Fruit fly (Drosophila melanogaster) whole organism, pupa: ENCODE data around the gene TTLL4A.
A peak's percentile ranks its signal among the peaks of the same experiment; 100 is the strongest.

Experiments used
- CG12605 ChIP-seq: fragments of 200-800 bp; sonication (Bioruptor generic); IDR thresholded peaks from 2 replicates; pipeline ENCODE4 v1.3.6; 2022; ENCODE audit warnings: missing biosample characterization, missing genetic modification characterization
- CG13204 ChIP-seq: fragments of 200-800 bp; sonication (Bioruptor generic); optimal IDR thresholded peaks from 2 replicates; lab custom pipeline; 2018; ENCODE audit warnings: missing biosample characterization, mild to moderate bottlenecking, missing genetic modification characterization, moderate library complexity
- CG14655 ChIP-seq: fragments of 200-800 bp; sonication (Bioruptor generic); optimal IDR thresholded peaks from 3 replicates; lab custom pipeline; 2017; ENCODE audit warnings: mild to moderate bottlenecking, missing biosample characterization, missing genetic modification reagents, missing genetic modification characterization
- CG17806 ChIP-seq: fragments of 200-800 bp; sonication (Bioruptor generic); optimal IDR thresholded peaks from 2 replicates; lab custom pipeline; 2018; ENCODE audit warnings: missing biosample characterization, mild to moderate bottlenecking, missing genetic modification characterization, moderate library complexity
- CG32121 ChIP-seq: fragments of 200-800 bp; sonication (Bioruptor generic); IDR thresholded peaks from 2 replicates; pipeline ENCODE4 v1.3.6; 2022; ENCODE audit warnings: missing biosample characterization, missing genetic modification characterization
- CG34367 ChIP-seq: fragments of 200-800 bp; sonication (Bioruptor generic); optimal IDR thresholded peaks from 2 replicates; lab custom pipeline; 2018; ENCODE audit warnings: missing biosample characterization, mild to moderate bottlenecking, missing genetic modification characterization
- CG4496 ChIP-seq: fragments of 200-800 bp; sonication (Bioruptor generic); IDR thresholded peaks from 3 replicates; pipeline ENCODE4 v1.3.6; 2022; ENCODE audit warnings: missing biosample characterization, missing genetic modification characterization
- CG8159 ChIP-seq: fragments of 200-800 bp; sonication (Bioruptor generic); optimal IDR thresholded peaks from 3 replicates; lab custom pipeline; 2018; ENCODE audit warnings: missing biosample characterization, mild to moderate bottlenecking, missing genetic modification characterization, moderate library complexity
- CG8301 ChIP-seq: fragments of 200-800 bp; sonication (Bioruptor generic); optimal IDR thresholded peaks from 2 replicates; lab custom pipeline; 2018; ENCODE audit warnings: missing biosample characterization, mild to moderate bottlenecking, missing genetic modification characterization
- CG9948 ChIP-seq: fragments of 200-800 bp; sonication (Bioruptor generic); optimal IDR thresholded peaks from 2 replicates; lab custom pipeline; 2018; ENCODE audit warnings: missing biosample characterization, mild to moderate bottlenecking, missing genetic modification characterization, moderate library complexity
- D1 ChIP-seq: fragments of 200-800 bp; sonication (Bioruptor generic); optimal IDR thresholded peaks from 2 replicates; lab custom pipeline; 2018; ENCODE audit warnings: missing biosample characterization, mild to moderate bottlenecking, missing genetic modification characterization, moderate library complexity
- EcR ChIP-seq: fragments of 200-800 bp; sonication (Bioruptor generic); optimal IDR thresholded peaks from 3 replicates; lab custom pipeline; 2019; ENCODE audit warnings: missing biosample characterization, missing genetic modification characterization, mild to moderate bottlenecking, moderate library complexity, missing genetic modification reagents
- Ets98B ChIP-seq: fragments of 200-800 bp; sonication (Bioruptor generic); IDR thresholded peaks from 2 replicates; pipeline ENCODE4 v1.3.6; 2022; ENCODE audit warnings: missing biosample characterization, missing genetic modification characterization
- Pif1A ChIP-seq: fragments of 200-800 bp; sonication (Bioruptor generic); optimal IDR thresholded peaks from 3 replicates; lab custom pipeline; 2016; ENCODE audit warnings: missing biosample characterization, missing genetic modification characterization
- Pif1B ChIP-seq: fragments of 200-800 bp; sonication (Bioruptor generic); optimal IDR thresholded peaks from 3 replicates; lab custom pipeline; 2016; ENCODE audit warnings: missing biosample characterization, missing genetic modification characterization
- Snoo ChIP-seq: fragments of 200-800 bp; sonication (Bioruptor generic); optimal IDR thresholded peaks from 3 replicates; lab custom pipeline; 2017; ENCODE audit warnings: missing biosample characterization, mild to moderate bottlenecking, missing genetic modification characterization, inconsistent platforms
- fd96Ca ChIP-seq: fragments of 200-800 bp; sonication (Bioruptor generic); IDR thresholded peaks from 3 replicates; pipeline ENCODE4 v1.3.6; 2022; ENCODE audit warnings: missing biosample characterization, missing genetic modification characterization
- gl ChIP-seq: fragments of 200-800 bp; sonication (Bioruptor generic); optimal IDR thresholded peaks from 2 replicates; lab custom pipeline; 2018; ENCODE audit warnings: missing biosample characterization, mild to moderate bottlenecking, missing genetic modification characterization
- rn ChIP-seq: fragments of 200-800 bp; sonication (Bioruptor generic); IDR thresholded peaks from 2 replicates; pipeline ENCODE4 v1.3.6; 2022; ENCODE audit warnings: missing biosample characterization, missing genetic modification characterization

Gene TTLL4A

dm6 chr2L:11034495-11034894, 45.3 kb downstream of the TTLL4A start, which contains the start of gene CG18666:
CG18666 (plus strand) TSS chr2L:11034795.
- no peak for TF ChIP-seq CG14655 (GFP tag; lab: Kevin White, UChicago)
- no peak for TF ChIP-seq D1 (tag; lab: Kevin White, UChicago)
- TF ChIP-seq CG12605 (GFP tag; lab: Robert Waterston, UW) = no peak
- TF ChIP-seq CG13204 (GFP tag; lab: Kevin White, UChicago) = no peak
- no peak for TF ChIP-seq rn (GFP tag; lab: Robert Waterston, UW)
- no peak for TF ChIP-seq gl (tag; lab: Kevin White, UChicago)
- TF ChIP-seq CG8301 (tag; lab: Kevin White, UChicago) = no peak
- no peak for TF ChIP-seq CG17806 (tag; lab: Kevin White, UChicago)
- no peak for TF ChIP-seq CG9948 (tag; lab: Kevin White, UChicago)
- no peak for TF ChIP-seq CG4496 (GFP tag; lab: Robert Waterston, UW)
- TF ChIP-seq Pif1B (GFP tag; lab: Kevin White, UChicago) = no peak
- TF ChIP-seq Pif1A (GFP tag; lab: Kevin White, UChicago) = no peak
- no peak for TF ChIP-seq EcR (GFP tag; lab: Kevin White, UChicago)
- no peak for TF ChIP-seq fd96Ca (GFP tag; lab: Robert Waterston, UW)

- TF ChIP-seq Pif1A (GFP tag; lab: Kevin White, UChicago) (peak; percentile 35), CG9948 (tag; lab: Kevin White, UChicago) (peak; percentile 9), CG14655 (GFP tag; lab: Kevin White, UChicago) (peak; percentile 36), CG12605 (GFP tag; lab: Robert Waterston, UW) (no peak)
- TF ChIP-seq, all 21 proteins: peak for 3
Measured at dm6 chr2L:11037583-11038517, 48.6 kb downstream of the TTLL4A start.

dm6 chr2L:11038918-11039317, 49.7 kb downstream of the TTLL4A start:
- no peak for TF ChIP-seq Ets98B (GFP tag; lab: Robert Waterston, UW)
- no peak for TF ChIP-seq fd96Ca (GFP tag; lab: Robert Waterston, UW)
- TF ChIP-seq CG17806 (tag; lab: Kevin White, UChicago) = no peak
- no peak for TF ChIP-seq CG13204 (GFP tag; lab: Kevin White, UChicago)
- no peak for TF ChIP-seq CG4496 (GFP tag; lab: Robert Waterston, UW)
- no peak for TF ChIP-seq CG9948 (tag; lab: Kevin White, UChicago)
- TF ChIP-seq rn (GFP tag; lab: Robert Waterston, UW) = no peak
- no peak for TF ChIP-seq D1 (tag; lab: Kevin White, UChicago)
- no peak for TF ChIP-seq CG34367 (tag; lab: Kevin White, UChicago)
- no peak for TF ChIP-seq gl (tag; lab: Kevin White, UChicago)
- no peak for TF ChIP-seq CG12605 (GFP tag; lab: Robert Waterston, UW)
- TF ChIP-seq Snoo = no peak
- TF ChIP-seq EcR (GFP tag; lab: Kevin White, UChicago) = no peak
- TF ChIP-seq CG8159 (tag; lab: Kevin White, UChicago) = no peak
- TF ChIP-seq Pif1B (GFP tag; lab: Kevin White, UChicago) = no peak
- no peak for TF ChIP-seq CG32121 (GFP tag; lab: Robert Waterston, UW)
- TF ChIP-seq CG8301 (tag; lab: Kevin White, UChicago) = no peak
- TF ChIP-seq Pif1A (GFP tag; lab: Kevin White, UChicago) = no peak

dm6 chr2L:11039548-11040144, 50.4 kb downstream of the TTLL4A start:
- TF ChIP-seq CG17806 (tag; lab: Kevin White, UChicago) (no peak), EcR (GFP tag; lab: Kevin White, UChicago) (peak; percentile 53)
- TF ChIP-seq, all 21 proteins: peak for 1

- TF ChIP-seq CG13204 (GFP tag; lab: Kevin White, UChicago) (no peak), CG12605 (GFP tag; lab: Robert Waterston, UW) (no peak), CG14655 (GFP tag; lab: Kevin White, UChicago) (peak; percentile 49), CG9948 (tag; lab: Kevin White, UChicago) (no peak), CG8301 (tag; lab: Kevin White, UChicago) (peak; percentile 26), Ets98B (GFP tag; lab: Robert Waterston, UW) (no peak), CG32121 (GFP tag; lab: Robert Waterston, UW) (no peak), fd96Ca (GFP tag; lab: Robert Waterston, UW) (no peak), CG17806 (tag; lab: Kevin White, UChicago) (no peak)
Measured at dm6 chr2L:11041074-11041473, 51.9 kb downstream of the TTLL4A start.

- TF ChIP-seq rn (GFP tag; lab: Robert Waterston, UW) (no peak), CG12605 (GFP tag; lab: Robert Waterston, UW) (peak; percentile 29; the same call in 1 of the 2 replicates)
Measured at dm6 chr2L:11041785-11042184, 52.6 kb downstream of the TTLL4A start.
